Fruit fly (Drosophila melanogaster): ENCODE measurements around the gene Marcal1.

Marcal1 gene

DNA sequence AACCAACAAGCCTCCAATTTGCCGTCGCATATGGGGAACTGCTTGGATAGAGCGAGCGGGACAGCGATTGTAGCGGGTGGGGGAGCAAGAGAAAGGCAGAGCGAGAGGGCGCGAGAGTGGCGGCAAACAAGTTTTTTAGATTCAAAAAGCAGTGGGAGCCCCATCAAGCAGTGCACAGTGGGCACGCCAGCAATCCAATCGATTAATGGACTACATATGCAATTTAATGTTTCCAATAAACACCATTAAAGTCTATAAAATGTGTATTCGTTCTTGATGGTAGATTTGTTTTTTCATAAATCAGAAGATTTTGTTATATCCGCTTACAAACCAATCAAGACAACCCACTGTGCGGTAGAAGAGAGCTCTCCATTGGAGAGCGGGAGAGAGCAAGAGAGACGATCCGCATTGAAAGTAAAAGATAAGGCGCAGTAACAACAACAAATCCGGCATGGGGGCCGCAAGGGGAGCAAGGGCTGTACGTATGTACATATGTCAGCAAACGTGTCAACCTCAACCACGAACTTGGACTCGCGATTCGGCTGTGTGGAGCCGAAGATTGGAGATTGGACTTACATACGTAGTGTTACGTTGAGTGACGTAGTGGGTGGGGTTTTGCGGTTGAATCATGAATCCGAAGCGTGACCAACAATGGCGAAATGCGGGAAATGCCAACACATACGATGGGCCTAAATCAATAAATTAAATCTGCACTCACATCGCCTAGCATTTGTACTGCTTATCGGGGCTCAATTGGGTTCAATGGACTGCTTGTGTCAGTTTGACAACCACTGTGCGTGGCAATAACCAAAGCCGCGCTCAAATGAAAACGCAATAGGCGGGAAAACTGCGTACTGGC, 42.3 kb downstream of the Marcal1 start (continued):
- TF ChIP-seq oc (tag; optimal IDR thresholded peaks at IDR 0.05) (peak; percentile 99), gfzf (GFP tag; optimal IDR thresholded peaks at IDR 0.05) (peak; percentile 35), Lim3 (GFP tag; IDR thresholded peaks at IDR 0.05) (peak; percentile 99; the same call in 1 of the 2 replicates), grau (tag; optimal IDR thresholded peaks at IDR 0.05) (peak; percentile 98), CG3163 (GFP tag; optimal IDR thresholded peaks at IDR 0.05) (peak; percentile 96), CG8388 (GFP tag; optimal IDR thresholded peaks at IDR 0.05) (peak; percentile 98), CG12744 (GFP tag; optimal IDR thresholded peaks at IDR 0.05) (peak; percentile 99), CG15011 (GFP tag; optimal IDR thresholded peaks at IDR 0.05) (peak; percentile 98), phol (tag; optimal IDR thresholded peaks at IDR 0.05) (peak; percentile 99), Pdp1 (GFP tag; optimal IDR thresholded peaks at IDR 0.05) (peak; percentile 98 to 99), CG9727 (GFP tag; optimal IDR thresholded peaks at IDR 0.05) (peak; percentile 98), Drgx (GFP tag; IDR thresholded peaks at IDR 0.05) (peak; percentile 99), toy (GFP tag; IDR thresholded peaks at IDR 0.05) (peak; percentile 95), CG13287 (GFP tag; IDR thresholded peaks at IDR 0.05; ENCODE audit: partially characterized antibody) (peak; percentile 69), croc (GFP tag; conservative IDR thresholded peaks at IDR 0.05) (peak; percentile 99), tap (tag; optimal IDR thresholded peaks at IDR 0.05) (peak; percentile 98), CG16815 (GFP tag; optimal IDR thresholded peaks at IDR 0.05) (peak; percentile 99), CG6813 (GFP tag; optimal IDR thresholded peaks at IDR 0.05) (peak; percentile 99), z (GFP tag; IDR thresholded peaks at IDR 0.05) (peak; percentile 84), ac (GFP tag; optimal IDR thresholded peaks at IDR 0.05) (peak; percentile 97), Dref (GFP tag; IDR thresholded peaks at IDR 0.05) (no peak; the same call in 1 of the 2 replicates), CG15601 (tag; optimal IDR thresholded peaks at IDR 0.05) (peak; percentile 98), C15 (GFP tag; IDR thresholded peaks at IDR 0.05) (peak; percentile 97), salm (tag; optimal IDR thresholded peaks at IDR 0.05) (peak; percentile 98), HLHmδ (GFP tag; optimal IDR thresholded peaks at IDR 0.05) (peak; percentile 12), ind (GFP tag; optimal IDR thresholded peaks at IDR 0.05) (peak; percentile 99), CG10321 (GFP tag; IDR thresholded peaks at IDR 0.05) (peak; percentile 92), CG18619 (GFP tag; optimal IDR thresholded peaks at IDR 0.05) (peak; percentile 98), CG31441 (GFP tag; IDR thresholded peaks at IDR 0.05) (peak; percentile 99), CG17802 (tag; optimal IDR thresholded peaks at IDR 0.05) (peak; percentile 94), CG18599 (GFP tag; optimal IDR thresholded peaks at IDR 0.05) (peak; percentile 99), E2f1 (GFP tag; IDR thresholded peaks at IDR 0.05) (peak; percentile 99), stc (GFP tag; IDR thresholded peaks at IDR 0.05) (peak; percentile 99), Vsx1 (GFP tag; optimal IDR thresholded peaks at IDR 0.05) (peak; percentile 96), CG17385 (GFP tag; optimal IDR thresholded peaks at IDR 0.05) (peak; percentile 96), gem (tag; optimal IDR thresholded peaks at IDR 0.05) (peak; percentile 100), p53 (GFP tag; optimal IDR thresholded peaks at IDR 0.05) (peak; percentile 98), Lhr (GFP tag; optimal IDR thresholded peaks at IDR 0.05) (peak; percentile 97), CG3065 (GFP tag; optimal IDR thresholded peaks at IDR 0.05) (peak; percentile 98), CG34376 (GFP tag; optimal IDR thresholded peaks at IDR 0.05) (peak; percentile 97), CG13296 (GFP tag; optimal IDR thresholded peaks at IDR 0.05) (peak; percentile 96), CG1832 (GFP tag; optimal IDR thresholded peaks at IDR 0.05) (peak; percentile 95), CG4404 (GFP tag; IDR thresholded peaks at IDR 0.05) (peak; percentile 98), esg (GFP tag; conservative IDR thresholded peaks at IDR 0.05) (peak; percentile 99), CG30431 (GFP tag; optimal IDR thresholded peaks at IDR 0.05) (peak; percentile 99), tna (GFP tag; IDR thresholded peaks at IDR 0.05; ENCODE audit: partially characterized antibody) (peak; percentile 55), maf-S (GFP tag; optimal IDR thresholded peaks at IDR 0.05) (peak; percentile 99), CG14667 (GFP tag; IDR thresholded peaks at IDR 0.05) (peak; percentile 99)

All from whole organism, embryonic.